Fruit fly (Drosophila melanogaster) whole organism, embryonic: ENCODE measurements around the gene lectin-37Da.
A peak's percentile ranks its signal among the peaks of the same experiment; 100 is the strongest.

Experiments
- Atf6 ChIP-seq: fragments of 200-800 bp; sonication (Bioruptor generic); IDR thresholded peaks from 2 replicates; pipeline ENCODE4 v1.3.6; 2022; ENCODE audit warnings: missing biosample characterization, missing genetic modification characterization
- BEAF-32 ChIP-seq: fragments of 200-800 bp; sonication (Bioruptor generic); optimal IDR thresholded peaks from 3 replicates; lab custom pipeline; 2017; ENCODE audit warnings: missing biosample characterization, missing genetic modification characterization, mild to moderate bottlenecking, moderate library complexity, missing genetic modification reagents
- Bteb2 ChIP-seq: fragments of 200-800 bp; sonication (Bioruptor generic); optimal IDR thresholded peaks from 2 replicates; lab custom pipeline; 2016; ENCODE audit warnings: missing biosample characterization, missing genetic modification characterization
- CG10321 ChIP-seq: fragments of 200-800 bp; sonication (Bioruptor generic); IDR thresholded peaks from 2 replicates; pipeline ENCODE4 v1.3.6; 2022; ENCODE audit warnings: missing biosample characterization, missing genetic modification characterization
- CG10366 ChIP-seq: fragments of 200-800 bp; sonication (Bioruptor generic); IDR thresholded peaks from 2 replicates; pipeline ENCODE4 v1.3.6; 2022; ENCODE audit warnings: missing biosample characterization, missing genetic modification characterization
- CG10979 ChIP-seq: fragments of 200-800 bp; sonication (Bioruptor generic); optimal IDR thresholded peaks from 2 replicates; lab custom pipeline; 2018; ENCODE audit warnings: missing biosample characterization, mild to moderate bottlenecking, missing genetic modification characterization, moderate library complexity
- CG11456 ChIP-seq: fragments of 200-800 bp; sonication (Bioruptor generic); IDR thresholded peaks from 3 replicates; pipeline ENCODE4 v1.3.6; 2022; ENCODE audit warnings: missing biosample characterization, missing genetic modification characterization
- CG11504 ChIP-seq: fragments of 200-800 bp; sonication (Bioruptor generic); optimal IDR thresholded peaks from 3 replicates; lab custom pipeline; 2019; ENCODE audit warnings: missing biosample characterization, mild to moderate bottlenecking, missing genetic modification characterization, moderate library complexity
- CG12236 ChIP-seq: fragments of 200-800 bp; sonication (Bioruptor generic); optimal IDR thresholded peaks from 2 replicates; lab custom pipeline; 2016; ENCODE audit warnings: missing biosample characterization, missing genetic modification characterization
- CG12769 ChIP-seq: fragments of 200-800 bp; sonication (Bioruptor generic); optimal IDR thresholded peaks from 2 replicates; lab custom pipeline; 2019; ENCODE audit warnings: missing biosample characterization, mild to moderate bottlenecking, missing genetic modification characterization, moderate library complexity
- CG12942 ChIP-seq: fragments of 200-800 bp; sonication (Bioruptor generic); optimal IDR thresholded peaks from 3 replicates; lab custom pipeline; 2016; ENCODE audit warnings: missing biosample characterization, missing genetic modification characterization
- CG14014 ChIP-seq: fragments of 200-800 bp; sonication (Bioruptor generic); IDR thresholded peaks from 2 replicates; pipeline ENCODE4 v1.3.6; 2022; ENCODE audit warnings: missing biosample characterization, missing genetic modification characterization
- CG17912 ChIP-seq: fragments of 200-800 bp; sonication (Bioruptor generic); optimal IDR thresholded peaks from 2 replicates; lab custom pipeline; 2018; ENCODE audit warnings: missing biosample characterization, mild to moderate bottlenecking, missing genetic modification characterization
- CG3281 ChIP-seq: fragments of 200-800 bp; sonication (Bioruptor generic); optimal IDR thresholded peaks from 3 replicates; lab custom pipeline; 2017; ENCODE audit warnings: missing biosample characterization, mild to moderate bottlenecking, missing genetic modification characterization
- CG34376 ChIP-seq: fragments of 200-800 bp; sonication (Bioruptor generic); optimal IDR thresholded peaks from 2 replicates; lab custom pipeline; 2018; ENCODE audit warnings: missing biosample characterization, mild to moderate bottlenecking, missing genetic modification characterization
- CG4282 ChIP-seq: fragments of 200-800 bp; sonication (Bioruptor generic); optimal IDR thresholded peaks from 2 replicates; lab custom pipeline; 2016; ENCODE audit warnings: missing biosample characterization, missing genetic modification characterization
- CG5180 ChIP-seq: fragments of 200-800 bp; sonication (Bioruptor generic); optimal IDR thresholded peaks from 3 replicates; lab custom pipeline; 2017; ENCODE audit warnings: missing biosample characterization, missing genetic modification characterization, mild to moderate bottlenecking, moderate library complexity, missing genetic modification reagents
- CG7357 ChIP-seq: fragments of 200-800 bp; sonication (Bioruptor generic); IDR thresholded peaks from 3 replicates; pipeline ENCODE4 v1.3.6; 2022; ENCODE audit warnings: missing biosample characterization, missing genetic modification characterization
- CG7372 ChIP-seq: fragments of 200-800 bp; sonication (Bioruptor generic); IDR thresholded peaks from 2 replicates; pipeline ENCODE4 v1.3.6; 2022; ENCODE audit warnings: missing biosample characterization, missing genetic modification characterization
- CG7786 ChIP-seq: fragments of 200-800 bp; sonication (Bioruptor generic); optimal IDR thresholded peaks from 2 replicates; lab custom pipeline; 2016; ENCODE audit warnings: missing biosample characterization, missing genetic modification characterization
- CG7839 ChIP-seq: fragments of 200-800 bp; sonication (Bioruptor generic); optimal IDR thresholded peaks from 3 replicates; lab custom pipeline; 2018; ENCODE audit warnings: missing biosample characterization, mild to moderate bottlenecking, missing genetic modification characterization, moderate library complexity
- CG9609 ChIP-seq: fragments of 200-800 bp; sonication (Bioruptor generic); optimal IDR thresholded peaks from 3 replicates; lab custom pipeline; 2016; ENCODE audit warnings: missing biosample characterization, missing genetic modification characterization
- CoRest ChIP-seq: fragments of 200-800 bp; sonication (Bioruptor generic); optimal IDR thresholded peaks from 3 replicates; lab custom pipeline; 2018; ENCODE audit warnings: missing biosample characterization, mild to moderate bottlenecking, missing genetic modification characterization, moderate library complexity
- Deaf1 ChIP-seq: fragments of 200-800 bp; optimal IDR thresholded peaks from 3 replicates; lab custom pipeline; 2019; ENCODE audit warnings: missing biosample characterization, mild to moderate bottlenecking, missing genetic modification characterization, moderate library complexity
- Eip74EF ChIP-seq, 2 experiments: fragments of 200-800 bp in 1 of 2; fragments of >200 bp in 1 of 2; sonication (Bioruptor generic) in 1 of 2; optimal IDR thresholded peaks; 2 replicates each; lab custom pipeline; 2017 to 2019; ENCODE audit warnings: missing biosample characterization in 2 of 2, missing genetic modification characterization in 2 of 2, mild to moderate bottlenecking in 1 of 2, moderate library complexity in 1 of 2
- Ets97D ChIP-seq: fragments of 200-800 bp; sonication (Bioruptor generic); optimal IDR thresholded peaks from 3 replicates; lab custom pipeline; 2016; ENCODE audit warnings: missing biosample characterization, missing genetic modification characterization
- Hsf ChIP-seq: fragments of 200-800 bp; sonication (Bioruptor generic); optimal IDR thresholded peaks from 3 replicates; lab custom pipeline; 2016; ENCODE audit warnings: missing biosample characterization, missing genetic modification characterization
- NC2β ChIP-seq: fragments of 200-800 bp; sonication (Bioruptor generic); optimal IDR thresholded peaks from 2 replicates; lab custom pipeline; 2016; ENCODE audit warnings: missing biosample characterization, missing genetic modification characterization
- NK7.1 ChIP-seq: fragments of 200-800 bp; sonication (Bioruptor generic); optimal IDR thresholded peaks from 3 replicates; lab custom pipeline; 2016; ENCODE audit warnings: missing biosample characterization, missing genetic modification characterization
- PHDP ChIP-seq: fragments of 200-800 bp; sonication (Bioruptor generic); optimal IDR thresholded peaks from 3 replicates; lab custom pipeline; 2018; ENCODE audit warnings: missing biosample characterization, mild to moderate bottlenecking, missing genetic modification characterization, moderate library complexity
- Six4 ChIP-seq: fragments of 200-800 bp; sonication (Bioruptor generic); optimal IDR thresholded peaks from 2 replicates; lab custom pipeline; 2016; ENCODE audit warnings: missing biosample characterization, missing genetic modification characterization
- Usf ChIP-seq: fragments of 200-800 bp; sonication (Bioruptor generic); optimal IDR thresholded peaks from 2 replicates; lab custom pipeline; 2017; ENCODE audit warnings: missing genotype, missing biosample characterization, missing genetic modification characterization
- ac ChIP-seq: fragments of 200-800 bp; sonication (Bioruptor generic); optimal IDR thresholded peaks from 3 replicates; lab custom pipeline; 2017; ENCODE audit warnings: missing biosample characterization, mild to moderate bottlenecking, missing genetic modification characterization
- bab2 ChIP-seq: fragments of 200-800 bp; sonication (Bioruptor generic); optimal IDR thresholded peaks from 2 replicates; lab custom pipeline; 2016; ENCODE audit warnings: missing biosample characterization, missing genetic modification characterization
- bcd ChIP-seq: fragments of 200-800 bp; sonication (Bioruptor generic); optimal IDR thresholded peaks from 2 replicates; lab custom pipeline; 2017; ENCODE audit warnings: missing biosample characterization, mild to moderate bottlenecking, missing genetic modification characterization
- cg ChIP-seq: fragments of 200-800 bp; sonication (Bioruptor generic); optimal IDR thresholded peaks from 3 replicates; lab custom pipeline; 2019; ENCODE audit warnings: missing biosample characterization, mild to moderate bottlenecking, missing genetic modification characterization, moderate library complexity
- chm ChIP-seq: fragments of 200-800 bp; sonication (Bioruptor generic); IDR thresholded peaks from 2 replicates; pipeline ENCODE4 v1.3.6; 2022; ENCODE audit warnings: missing biosample characterization, missing genetic modification characterization
- croc ChIP-seq: fragments of 200-800 bp; sonication (Bioruptor generic); conservative IDR thresholded peaks from 3 replicates; pipeline ENCODE4 v1.3.6; 2022; ENCODE audit warnings: missing biosample characterization, missing genetic modification characterization
- dysf ChIP-seq: fragments of 200-800 bp; sonication (Bioruptor generic); IDR thresholded peaks from 3 replicates; pipeline ENCODE4 v1.3.6; 2022; ENCODE audit warnings: missing biosample characterization, missing genetic modification characterization
- hkb ChIP-seq, 2 experiments: fragments of 200-800 bp in 1 of 2; fragments of >200 bp in 1 of 2; sonication (Bioruptor generic) in 1 of 2; IDR thresholded peaks in 1 of 2; optimal IDR thresholded peaks in 1 of 2; 2 replicates each; pipeline versions ENCODE4 v1.3.6 to Lab custom; 2017 to 2022; ENCODE audit warnings: missing biosample characterization in 1 of 2, missing genetic modification characterization in 1 of 2
- ind ChIP-seq: fragments of 200-800 bp; sonication (Bioruptor generic); optimal IDR thresholded peaks from 3 replicates; lab custom pipeline; 2016; ENCODE audit warnings: missing biosample characterization, missing genetic modification characterization
- klu ChIP-seq: fragments of 200-800 bp; sonication (Bioruptor generic); IDR thresholded peaks from 2 replicates; pipeline ENCODE4 v1.3.6; 2022; ENCODE audit warnings: missing biosample characterization, missing genetic modification characterization
- pfk ChIP-seq: fragments of 200-800 bp; sonication (Bioruptor generic); optimal IDR thresholded peaks from 2 replicates; lab custom pipeline; 2018; ENCODE audit warnings: missing biosample characterization, mild to moderate bottlenecking, missing genetic modification characterization, moderate library complexity
- sd ChIP-seq: fragments of 200-800 bp; sonication (Bioruptor generic); optimal IDR thresholded peaks from 3 replicates; lab custom pipeline; 2018; ENCODE audit warnings: missing biosample characterization, mild to moderate bottlenecking, missing genetic modification characterization, moderate library complexity
- sna ChIP-seq: fragments of 200-800 bp; sonication (Bioruptor generic); IDR thresholded peaks from 2 replicates; pipeline ENCODE4 v1.3.6; 2022; ENCODE audit warnings: missing biosample characterization, missing genetic modification characterization; ENCODE audit not compliant: partially characterized antibody
- stc ChIP-seq: fragments of 200-800 bp; sonication (Bioruptor generic); IDR thresholded peaks from 2 replicates; pipeline ENCODE4 v1.3.6; 2022; ENCODE audit warnings: missing biosample characterization, missing genetic modification characterization
- sug ChIP-seq: fragments of 200-800 bp; optimal IDR thresholded peaks from 2 replicates; lab custom pipeline; 2019; ENCODE audit warnings: missing biosample characterization, mild to moderate bottlenecking, missing genetic modification characterization, moderate library complexity
- trh ChIP-seq: fragments of 200-800 bp; sonication (Bioruptor generic); optimal IDR thresholded peaks from 2 replicates; lab custom pipeline; 2016; ENCODE audit warnings: missing biosample characterization, missing genetic modification characterization
- tx ChIP-seq: fragments of 200-800 bp; sonication (Bioruptor generic); optimal IDR thresholded peaks from 2 replicates; lab custom pipeline; 2016; ENCODE audit warnings: missing biosample characterization, missing genetic modification characterization

Gene lectin-37Da

DNA sequence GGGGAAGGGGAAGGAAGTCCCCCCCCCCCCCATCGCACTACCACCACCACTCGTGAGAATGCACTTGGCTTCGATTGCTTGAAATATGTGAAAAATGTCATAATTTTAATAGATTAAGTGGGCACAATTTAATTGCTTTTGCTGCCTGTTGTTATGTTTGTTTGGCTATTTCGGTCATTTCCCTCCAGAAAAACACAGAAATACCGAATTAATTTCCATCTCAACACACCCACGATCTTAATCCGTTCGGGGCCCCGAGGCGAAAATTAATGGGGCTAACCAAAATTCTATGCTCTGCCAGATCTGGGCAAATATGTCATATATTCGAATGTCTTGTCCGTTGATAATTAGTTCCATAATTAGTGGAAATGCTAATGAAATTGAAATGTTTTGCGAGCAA lies 4.5 kb downstream of the lectin-37Da start (continued):
- no peak for TF ChIP-seq Atf6 (GFP tag; lab: Robert Waterston, UW)
- TF ChIP-seq stc (GFP tag; lab: Robert Waterston, UW): no peak
- no peak for TF ChIP-seq Ets97D (GFP tag; lab: Kevin White, UChicago)
- no peak for TF ChIP-seq CG4282 (GFP tag; lab: Kevin White, UChicago)
- TF ChIP-seq croc (GFP tag; lab: Robert Waterston, UW): no peak
- TF ChIP-seq Bteb2 (GFP tag; lab: Kevin White, UChicago): no peak
- TF ChIP-seq ind (GFP tag; lab: Kevin White, UChicago): no peak
- TF ChIP-seq bab2: no peak
- TF ChIP-seq sug (tag; lab: Kevin White, UChicago): no peak
- peak; percentile 74 for TF ChIP-seq CG12769 (tag; lab: Kevin White, UChicago)
- no peak for TF ChIP-seq bcd (GFP tag; lab: Kevin White, UChicago)
- TF ChIP-seq sd (tag; lab: Kevin White, UChicago): peak; percentile 83
- TF ChIP-seq CG14014 (GFP tag; lab: Robert Waterston, UW): no peak
- TF ChIP-seq CG10321 (GFP tag; lab: Robert Waterston, UW): no peak
- TF ChIP-seq CG3281: no peak
- no peak for TF ChIP-seq CG10979
- TF ChIP-seq BEAF-32 (GFP tag; lab: Kevin White, UChicago): no peak
- TF ChIP-seq dysf (GFP tag; lab: Robert Waterston, UW): no peak
- TF ChIP-seq Eip74EF (GFP tag; optimal IDR thresholded peaks at IDR 0.05; lab: Kevin White, UChicago): no peak
- TF ChIP-seq CG12236 (GFP tag; lab: Kevin White, UChicago): no peak
- no peak for TF ChIP-seq Hsf (GFP tag; lab: Kevin White, UChicago)

- peak; percentile 92 for TF ChIP-seq CG7357
- TF ChIP-seq NK7.1 (GFP tag; lab: Kevin White, UChicago): peak; percentile 89
- peak; percentile 81 for TF ChIP-seq CG17912 (GFP tag; lab: Kevin White, UChicago)
- peak; percentile 98 for TF ChIP-seq CG7839 (tag; lab: Kevin White, UChicago)
- peak; percentile 91 for TF ChIP-seq trh (GFP tag; lab: Kevin White, UChicago)
- no peak for TF ChIP-seq sna (GFP tag; lab: Robert Waterston, UW)
- TF ChIP-seq Usf (GFP tag; lab: Kevin White, UChicago): peak; percentile 95
- TF ChIP-seq pfk: peak; percentile 56
- peak; percentile 95 for TF ChIP-seq klu (GFP tag; lab: Robert Waterston, UW)
- peak; percentile 97 for TF ChIP-seq CG11504 (tag; lab: Kevin White, UChicago)
- TF ChIP-seq CG7372 (GFP tag; lab: Robert Waterston, UW): peak; percentile 97
- TF ChIP-seq hkb (optimal IDR thresholded peaks at IDR 0.05; lab: Kevin White, UChicago): no peak
- TF ChIP-seq hkb (GFP tag; IDR thresholded peaks at IDR 0.05; lab: Robert Waterston, UW): peak; percentile 97
- peak; percentile 98 for TF ChIP-seq PHDP (tag; lab: Kevin White, UChicago)
- TF ChIP-seq chm: peak; percentile 85; the same call in 1 of the 2 replicates
- TF ChIP-seq CG11456: peak; percentile 90
- TF ChIP-seq ac (GFP tag; lab: Kevin White, UChicago): peak; percentile 73
- peak; percentile 99 for TF ChIP-seq CG34376 (GFP tag; lab: Kevin White, UChicago)
- peak; percentile 89 for TF ChIP-seq Deaf1 (tag; lab: Kevin White, UChicago)
- peak; percentile 5 for TF ChIP-seq cg
- peak; percentile 95 for TF ChIP-seq Six4 (GFP tag; lab: Kevin White, UChicago)
- peak; percentile 95 for TF ChIP-seq CG12942 (GFP tag; lab: Kevin White, UChicago)
- TF ChIP-seq CoRest (tag; lab: Kevin White, UChicago): peak; percentile 99
- TF ChIP-seq tx (GFP tag; lab: Kevin White, UChicago): peak; percentile 94
- peak; percentile 94 for TF ChIP-seq CG5180 (GFP tag; lab: Kevin White, UChicago)
- TF ChIP-seq CG7786: peak; percentile 92
- peak; percentile 91 for TF ChIP-seq NC2β (GFP tag; lab: Kevin White, UChicago)
- TF ChIP-seq CG10366 (GFP tag; lab: Robert Waterston, UW): peak; percentile 94
- TF ChIP-seq CG9609 (GFP tag; lab: Kevin White, UChicago): peak; percentile 88
These were observed 5.5 kb downstream of the lectin-37Da start, which contains the start of the genes Alp12 and CG13085 for dm6 chr2L:19423467-19424122. Gene Alp12, plus strand, starts transcription at chr2L:19424050. Gene CG13085, plus strand, starts transcription at chr2L:19424050.
